Fruit fly (Drosophila melanogaster) whole organism, wandering third instar larva: ENCODE results near the gene CG33630.

Source experiments
- Abd-B ChIP-seq: fragments of >200 bp; optimal IDR thresholded peaks from 2 replicates; lab custom pipeline; 2017; ENCODE audit warnings: missing biosample characterization, missing genetic modification characterization
- CG32264 ChIP-seq: fragments of 200-800 bp; sonication (Bioruptor generic); optimal IDR thresholded peaks from 2 replicates; lab custom pipeline; 2016; ENCODE audit warnings: missing biosample characterization, missing genetic modification characterization
- CG9705 ChIP-seq: fragments of 200-800 bp; sonication (Bioruptor generic); optimal IDR thresholded peaks from 2 replicates; lab custom pipeline; 2018; ENCODE audit warnings: missing biosample characterization, mild to moderate bottlenecking, missing genetic modification characterization
- CrebA ChIP-seq: fragments of 200-800 bp; sonication (Bioruptor generic); optimal IDR thresholded peaks from 2 replicates; lab custom pipeline; 2016; ENCODE audit warnings: missing biosample characterization, mild to moderate bottlenecking, missing genetic modification characterization, borderline replicate concordance
- Dfd ChIP-seq: fragments of >200 bp; optimal IDR thresholded peaks from 2 replicates; lab custom pipeline; 2017; ENCODE audit warnings: missing biosample characterization, missing genetic modification characterization
- Dif ChIP-seq: fragments of 200-275, 200-300 bp; sonication (Bioruptor generic); optimal IDR thresholded peaks from 2 replicates; lab custom pipeline; 2018; ENCODE audit warnings: missing biosample characterization, missing genetic modification characterization; ENCODE audit not compliant: partially characterized antibody
- GATAd ChIP-seq: sonication (Bioruptor generic); optimal IDR thresholded peaks from 2 replicates; lab custom pipeline; 2016; ENCODE audit warnings: missing biosample characterization, missing genetic modification characterization
- HLH106 ChIP-seq: fragments of 200-800 bp; optimal IDR thresholded peaks from 3 replicates; lab custom pipeline; 2019; ENCODE audit warnings: missing biosample characterization, mild to moderate bottlenecking, missing genetic modification characterization, moderate library complexity
- Hnf4 ChIP-seq: fragments of 200-800 bp; sonication (Bioruptor generic); optimal IDR thresholded peaks from 2 replicates; lab custom pipeline; 2016; ENCODE audit warnings: missing biosample characterization, mild to moderate bottlenecking, missing genetic modification characterization
- Hr78 ChIP-seq: fragments of >200 bp; optimal IDR thresholded peaks from 2 replicates; lab custom pipeline; 2017; ENCODE audit warnings: missing biosample characterization, missing genetic modification characterization
- Hr83 ChIP-seq: fragments of 200-300 bp; sonication (Bioruptor generic); optimal IDR thresholded peaks from 2 replicates; lab custom pipeline; 2016; ENCODE audit warnings: missing biosample characterization, mild to moderate bottlenecking, missing genetic modification characterization, moderate library complexity; ENCODE audit not compliant: poor library complexity, severe bottlenecking
- Jra ChIP-seq: sonication (Bioruptor generic); optimal IDR thresholded peaks from 2 replicates; lab custom pipeline; 2016; ENCODE audit warnings: missing biosample characterization, missing genetic modification characterization
- Mio ChIP-seq: sonication (Bioruptor generic); optimal IDR thresholded peaks from 2 replicates; lab custom pipeline; 2016; ENCODE audit warnings: missing biosample characterization, missing genetic modification characterization
- Myc ChIP-seq: fragments of >200 bp; optimal IDR thresholded peaks from 2 replicates; lab custom pipeline; 2017
- N ChIP-seq: fragments of >200 bp; optimal IDR thresholded peaks from 2 replicates; lab custom pipeline; 2018; ENCODE audit warnings: missing biosample characterization, missing external identifiers, missing genetic modification characterization
- OdsH ChIP-seq: fragments of 200-800 bp; sonication (Bioruptor generic); optimal IDR thresholded peaks from 2 replicates; lab custom pipeline; 2016; ENCODE audit warnings: missing biosample characterization, mild to moderate bottlenecking, missing genetic modification characterization
- Rel ChIP-seq, 2 experiments: fragments of 200-800 bp; sonication (Bioruptor generic) in 1 of 2; optimal IDR thresholded peaks; 2 replicates in 1 of 2; 3 replicates in 1 of 2; lab custom pipeline; 2016 to 2019; ENCODE audit warnings: mild to moderate bottlenecking in 2 of 2, missing biosample characterization in 2 of 2, missing genetic modification characterization in 2 of 2, moderate library complexity in 1 of 2
- Sp1 ChIP-seq: fragments of 200-800 bp; sonication (Bioruptor generic); optimal IDR thresholded peaks from 3 replicates; lab custom pipeline; 2019; ENCODE audit warnings: missing biosample characterization, mild to moderate bottlenecking, missing genetic modification characterization, moderate library complexity
- Vsx2 ChIP-seq: fragments of 200-300, 225-300 bp; sonication (Bioruptor generic); optimal IDR thresholded peaks from 2 replicates; lab custom pipeline; 2018; ENCODE audit warnings: missing biosample characterization, missing genetic modification characterization; ENCODE audit not compliant: partially characterized antibody
- br ChIP-seq: fragments of 200-800 bp; sonication (Bioruptor generic); optimal IDR thresholded peaks from 2 replicates; lab custom pipeline; 2016; ENCODE audit warnings: missing biosample characterization, missing genetic modification characterization
- brk ChIP-seq: fragments of 200-800 bp; sonication (Bioruptor generic); optimal IDR thresholded peaks from 2 replicates; lab custom pipeline; 2016; ENCODE audit warnings: missing biosample characterization, mild to moderate bottlenecking, missing genetic modification characterization
- dl ChIP-seq, 2 experiments: fragments of 175-275, 200-275 bp in 1 of 2; fragments of 200-275 bp in 1 of 2; sonication (Bioruptor generic); optimal IDR thresholded peaks; lab custom pipeline; 2018; ENCODE audit warnings: mild to moderate bottlenecking in 2 of 2, missing biosample characterization in 2 of 2, missing genetic modification characterization in 2 of 2, moderate library complexity in 2 of 2; ENCODE audit not compliant: partially characterized antibody in 2 of 2, insufficient read depth in 1 of 2
- dmrt93B ChIP-seq: fragments of 200-800 bp; sonication (Bioruptor generic); optimal IDR thresholded peaks from 2 replicates; lab custom pipeline; 2018; ENCODE audit warnings: missing biosample characterization, mild to moderate bottlenecking, missing genetic modification characterization
- dsf ChIP-seq: sonication (Bioruptor generic); optimal IDR thresholded peaks from 2 replicates; lab custom pipeline; 2016; ENCODE audit warnings: missing biosample characterization, missing genetic modification characterization, borderline replicate concordance
- ey ChIP-seq: fragments of 200-800 bp; sonication (Bioruptor generic); optimal IDR thresholded peaks from 2 replicates; lab custom pipeline; 2016; ENCODE audit warnings: missing biosample characterization, missing genetic modification characterization
- foxo ChIP-seq, 2 experiments: fragments of 200-800 bp; sonication (Bioruptor generic); optimal IDR thresholded peaks; 2 replicates in 1 of 2; 3 replicates in 1 of 2; lab custom pipeline; 2016 to 2017; ENCODE audit warnings: missing biosample characterization in 2 of 2, missing genetic modification characterization in 2 of 2
- fru ChIP-seq: fragments of 200-800 bp; sonication (Bioruptor generic); optimal IDR thresholded peaks from 3 replicates; lab custom pipeline; 2016; ENCODE audit warnings: missing biosample characterization, mild to moderate bottlenecking, missing genetic modification characterization
- h ChIP-seq: fragments of 200-800 bp; sonication (Bioruptor generic); optimal IDR thresholded peaks from 3 replicates; lab custom pipeline; 2016; ENCODE audit warnings: missing biosample characterization, mild to moderate bottlenecking, missing genetic modification characterization
- jim ChIP-seq: fragments of 175-275, 200-325 bp; sonication (Bioruptor generic); optimal IDR thresholded peaks from 2 replicates; lab custom pipeline; 2016; ENCODE audit warnings: missing biosample characterization, mild to moderate bottlenecking, missing genetic modification characterization
- lola ChIP-seq: fragments of >200 bp; optimal IDR thresholded peaks from 2 replicates; lab custom pipeline; 2017; ENCODE audit warnings: missing biosample characterization, missing genetic modification characterization
- pan ChIP-seq: fragments of >200 bp; optimal IDR thresholded peaks from 2 replicates; lab custom pipeline; 2017
- psq ChIP-seq: fragments of 200-800 bp; sonication (Bioruptor generic); optimal IDR thresholded peaks from 3 replicates; lab custom pipeline; 2017; ENCODE audit warnings: missing biosample characterization, mild to moderate bottlenecking, missing genetic modification characterization, moderate library complexity
- rgr ChIP-seq: fragments of 200-800 bp; sonication (Bioruptor generic); optimal IDR thresholded peaks from 3 replicates; lab custom pipeline; 2016; ENCODE audit warnings: missing biosample characterization, mild to moderate bottlenecking, missing genetic modification characterization
- sage ChIP-seq: fragments of 200-800 bp; sonication (Bioruptor generic); optimal IDR thresholded peaks from 2 replicates; lab custom pipeline; 2016; ENCODE audit warnings: missing biosample characterization, mild to moderate bottlenecking, missing genetic modification characterization
- sv ChIP-seq: fragments of 200-800 bp; sonication (Bioruptor generic); optimal IDR thresholded peaks from 3 replicates; lab custom pipeline; 2016; ENCODE audit warnings: missing biosample characterization, missing genetic modification characterization
- tai ChIP-seq: sonication (Bioruptor generic); optimal IDR thresholded peaks from 2 replicates; lab custom pipeline; 2016; ENCODE audit warnings: missing biosample characterization, missing genetic modification characterization
- usp ChIP-seq: fragments of >200 bp; optimal IDR thresholded peaks from 2 replicates; lab custom pipeline; 2017; ENCODE audit warnings: missing biosample characterization, missing genetic modification characterization
- woc ChIP-seq: sonication (Bioruptor generic); optimal IDR thresholded peaks from 2 replicates; lab custom pipeline; 2016; ENCODE audit warnings: missing biosample characterization, mild to moderate bottlenecking, missing genetic modification characterization

The CG33630 gene

dm6 chr3R:10048035-10048774 is 14.2 kb upstream of the CG33630 start:
- TF ChIP-seq GATAd (GFP tag; lab: Kevin White, UChicago): no peak
- no peak for TF ChIP-seq Abd-B (GFP tag; lab: Kevin White, UChicago)
- no peak for TF ChIP-seq Dif (GFP tag; lab: Kevin White, UChicago)
- peak; percentile 55 for TF ChIP-seq psq (GFP tag; lab: Kevin White, UChicago)
- TF ChIP-seq CG9705 (GFP tag; lab: Kevin White, UChicago): peak; percentile 43
- peak; percentile 69 for TF ChIP-seq fru
- no peak for TF ChIP-seq CG32264 (GFP tag; lab: Kevin White, UChicago)
- no peak for TF ChIP-seq Myc (lab: Kevin White, UChicago)
- no peak for TF ChIP-seq Jra (GFP tag; lab: Kevin White, UChicago)
- TF ChIP-seq jim (GFP tag; lab: Kevin White, UChicago): no peak
- TF ChIP-seq br (GFP tag; lab: Kevin White, UChicago): peak; percentile 76
- TF ChIP-seq ey (GFP tag; lab: Kevin White, UChicago): peak; percentile 63
- no peak for TF ChIP-seq dl (GFP tag; optimal IDR thresholded peaks at IDR 0.05; lab: Kevin White, UChicago; ENCODE audit: insufficient read depth in 1 of 2, partially characterized antibody in 2 of 2)
- TF ChIP-seq N (GFP tag; lab: Kevin White, UChicago): no peak
- TF ChIP-seq CrebA: no peak
- TF ChIP-seq Vsx2 (GFP tag; lab: Kevin White, UChicago): no peak
- peak; percentile 42 for TF ChIP-seq Hnf4 (GFP tag; lab: Kevin White, UChicago)
- TF ChIP-seq HLH106: peak; percentile 69
- TF ChIP-seq woc: peak; percentile 69
- no peak for TF ChIP-seq dmrt93B (GFP tag; lab: Kevin White, UChicago)
- TF ChIP-seq Mio: no peak
- peak in 1 of 2 experiments; percentile 73 for TF ChIP-seq foxo (GFP tag; optimal IDR thresholded peaks at IDR 0.05; lab: Kevin White, UChicago)
- TF ChIP-seq pan: no peak
- peak; percentile 68 for TF ChIP-seq rgr
- TF ChIP-seq h: peak; percentile 75
- TF ChIP-seq lola (GFP tag; lab: Kevin White, UChicago): no peak
- TF ChIP-seq sage (GFP tag; lab: Kevin White, UChicago): no peak
- TF ChIP-seq dsf (GFP tag; lab: Kevin White, UChicago): no peak
- no peak for TF ChIP-seq Hr78 (GFP tag; lab: Kevin White, UChicago)
- TF ChIP-seq sv (GFP tag; lab: Kevin White, UChicago): peak; percentile 6
- no peak for TF ChIP-seq Hr83 (GFP tag; lab: Kevin White, UChicago)
- peak; percentile 76 for TF ChIP-seq Sp1 (GFP tag; lab: Kevin White, UChicago)
- no peak for TF ChIP-seq tai (GFP tag; lab: Kevin White, UChicago)
- no peak for TF ChIP-seq usp (GFP tag; lab: Kevin White, UChicago)
- TF ChIP-seq Dfd (GFP tag; lab: Kevin White, UChicago): no peak
- TF ChIP-seq Rel (GFP tag; optimal IDR thresholded peaks at IDR 0.05; lab: Kevin White, UChicago): no peak
- TF ChIP-seq Rel (tag; optimal IDR thresholded peaks at IDR 0.05; lab: Kevin White, UChicago): no peak
- peak; percentile 74 for TF ChIP-seq OdsH (GFP tag; lab: Kevin White, UChicago)
- TF ChIP-seq brk (GFP tag; lab: Kevin White, UChicago): no peak

DNA sequence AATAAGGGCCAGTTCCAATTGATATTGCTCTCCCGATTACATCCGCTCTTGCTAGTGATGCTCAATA is 13.8 kb upstream of the CG33630 start, which contains the start of gene CG12811:
TSS of gene CG12811 (minus strand) at position 23 of the 67 bp plus-strand sequence.
- TF ChIP-seq CrebA (no peak), Vsx2 (GFP tag; lab: Kevin White, UChicago) (no peak), dl (GFP tag; optimal IDR thresholded peaks at IDR 0.05; lab: Kevin White, UChicago; ENCODE audit: insufficient read depth in 1 of 2, partially characterized antibody in 2 of 2) (no peak), Dif (GFP tag; lab: Kevin White, UChicago) (no peak), GATAd (GFP tag; lab: Kevin White, UChicago) (no peak), lola (GFP tag; lab: Kevin White, UChicago) (no peak)
- TF ChIP-seq, all 38 proteins: peak for 0
